ENCODE assay signal across 2 fruit fly cellular contexts in the genomic region with DNA sequence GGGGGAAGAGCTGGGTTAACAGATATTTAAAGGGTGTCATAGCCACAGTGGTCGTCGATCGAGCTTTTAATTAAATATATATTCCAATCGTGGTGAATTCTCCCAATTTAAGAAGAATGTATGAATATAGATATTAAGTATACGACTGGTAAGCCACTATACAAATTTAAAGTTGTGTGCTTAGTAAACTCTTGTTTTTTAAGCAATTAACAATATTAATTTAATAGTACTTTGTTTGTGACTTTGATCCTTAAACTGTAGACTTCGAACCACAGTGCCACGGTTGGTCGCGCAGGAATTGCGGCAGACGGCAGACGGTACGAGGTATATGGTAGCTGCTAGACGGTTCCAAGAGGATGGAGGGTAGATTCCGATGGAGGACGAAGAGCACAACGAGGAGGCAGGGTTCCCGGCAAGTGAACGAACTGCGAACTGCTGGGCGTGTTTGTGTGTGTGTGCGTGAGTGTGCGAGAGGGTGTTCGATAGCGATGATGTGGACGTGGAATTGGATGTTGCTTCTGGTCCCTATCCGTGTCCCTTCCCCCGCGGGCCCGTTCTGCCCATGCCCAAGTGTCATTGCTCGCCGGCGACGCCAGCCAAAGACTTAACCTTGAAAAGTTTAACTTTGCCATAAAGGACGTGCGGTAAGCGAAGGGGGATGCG.
TF ChIP-seq lines count a peak whose summit lies in the region.

No protein-coding gene starts in this region.

TF ChIP-seq in whole organism, prepupa, 60 proteins besides CTCF, POLR2A, EP300 and RAD21 (continued from another document):
- peak; percentile 86 for TF ChIP-seq CG16779 (tag; optimal IDR thresholded peaks at IDR 0.05; lab: Kevin White, UChicago)
- TF ChIP-seq CG31627 (GFP tag; optimal IDR thresholded peaks at IDR 0.05; lab: Kevin White, UChicago) = peak; percentile 66
- no peak for TF ChIP-seq Eip93F (GFP tag; optimal IDR thresholded peaks at IDR 0.05; lab: Kevin White, UChicago)
- TF ChIP-seq CG4318 (GFP tag; optimal IDR thresholded peaks at IDR 0.05; lab: Kevin White, UChicago) = no peak
- TF ChIP-seq salr (GFP tag; optimal IDR thresholded peaks at IDR 0.05; lab: Kevin White, UChicago) = peak; percentile 62 to 82
- peak; percentile 94 for TF ChIP-seq CG9139 (GFP tag; optimal IDR thresholded peaks at IDR 0.05; lab: Kevin White, UChicago)
- peak; percentile 80 for TF ChIP-seq Sox15 (GFP tag; optimal IDR thresholded peaks at IDR 0.05; lab: Kevin White, UChicago)
- peak; percentile 83 for TF ChIP-seq acj6 (GFP tag; optimal IDR thresholded peaks at IDR 0.05; lab: Kevin White, UChicago)
- TF ChIP-seq CG11762 (GFP tag; optimal IDR thresholded peaks at IDR 0.05; lab: Kevin White, UChicago; ENCODE audit: insufficient read depth) = peak; percentile 68
- peak; percentile 79 for TF ChIP-seq pdm3 (GFP tag; optimal IDR thresholded peaks at IDR 0.05; lab: Kevin White, UChicago)
- TF ChIP-seq Ets96B (tag; optimal IDR thresholded peaks at IDR 0.05; lab: Kevin White, UChicago) = peak; percentile 97
- 0 out of 2 replicates have a peak, but pooled peaks have one; percentile 53 for TF ChIP-seq CG15336 (GFP tag; IDR thresholded peaks at IDR 0.05; lab: Robert Waterston, UW)
- TF ChIP-seq esn (GFP tag; optimal IDR thresholded peaks at IDR 0.05; lab: Kevin White, UChicago) = peak; percentile 88
- peak; percentile 83 for TF ChIP-seq Met (GFP tag; optimal IDR thresholded peaks at IDR 0.05; lab: Kevin White, UChicago)
- peak; percentile 88 for TF ChIP-seq topi (GFP tag; optimal IDR thresholded peaks at IDR 0.05; lab: Kevin White, UChicago)
- peak; percentile 23 for TF ChIP-seq fd85E (GFP tag; optimal IDR thresholded peaks at IDR 0.05; lab: Kevin White, UChicago)
- TF ChIP-seq lz (GFP tag; optimal IDR thresholded peaks at IDR 0.05; lab: Kevin White, UChicago) = peak; percentile 80
- peak; percentile 94 for TF ChIP-seq CG1621 (tag; optimal IDR thresholded peaks at IDR 0.05; lab: Kevin White, UChicago)
- peak; percentile 70 for TF ChIP-seq net (GFP tag; optimal IDR thresholded peaks at IDR 0.05; lab: Kevin White, UChicago)
- TF ChIP-seq dac (GFP tag; optimal IDR thresholded peaks at IDR 0.05; lab: Kevin White, UChicago) = no peak
- TF ChIP-seq Blimp-1 (GFP tag; optimal IDR thresholded peaks at IDR 0.05; lab: Kevin White, UChicago) = peak; percentile 59
- TF ChIP-seq CG6276 (GFP tag; optimal IDR thresholded peaks at IDR 0.05; lab: Kevin White, UChicago) = peak; percentile 50
- TF ChIP-seq CG3032 (tag; optimal IDR thresholded peaks at IDR 0.05; lab: Kevin White, UChicago) = peak; percentile 97
- TF ChIP-seq Smox (GFP tag; optimal IDR thresholded peaks at IDR 0.05; lab: Kevin White, UChicago) = peak; percentile 79
- no peak for TF ChIP-seq vri (GFP tag; optimal IDR thresholded peaks at IDR 0.05; lab: Kevin White, UChicago)
- peak; percentile 77 for TF ChIP-seq CG6854 (GFP tag; optimal IDR thresholded peaks at IDR 0.05; lab: Kevin White, UChicago)
- TF ChIP-seq cyc (GFP tag; optimal IDR thresholded peaks at IDR 0.05; lab: Kevin White, UChicago) = peak; percentile 72
- peak; percentile 88 for TF ChIP-seq Sox14 (GFP tag; optimal IDR thresholded peaks at IDR 0.05; lab: Kevin White, UChicago)
- TF ChIP-seq OdsH (GFP tag; optimal IDR thresholded peaks at IDR 0.05; lab: Kevin White, UChicago) = peak; percentile 80
- TF ChIP-seq spab (GFP tag; optimal IDR thresholded peaks at IDR 0.05; lab: Kevin White, UChicago) = peak; percentile 94
- peak; percentile 62 for TF ChIP-seq Ets21C (GFP tag; optimal IDR thresholded peaks at IDR 0.05; lab: Kevin White, UChicago)
- peak; percentile 79 for TF ChIP-seq Sox102F (GFP tag; optimal IDR thresholded peaks at IDR 0.05; lab: Kevin White, UChicago)
- TF ChIP-seq CG10631 (GFP tag; optimal IDR thresholded peaks at IDR 0.05; lab: Kevin White, UChicago) = peak; percentile 85
- peak; percentile 79 for TF ChIP-seq CG8119 (GFP tag; IDR thresholded peaks at IDR 0.05; lab: Robert Waterston, UW)
- TF ChIP-seq Gug (GFP tag; IDR thresholded peaks at IDR 0.05; lab: Robert Waterston, UW) = peak; percentile 24; the same call in 1 of the 2 replicates
- TF ChIP-seq CG11902 (GFP tag; optimal IDR thresholded peaks at IDR 0.05; lab: Kevin White, UChicago) = peak; percentile 70
- TF ChIP-seq fd59A (GFP tag; optimal IDR thresholded peaks at IDR 0.05; lab: Kevin White, UChicago) = peak; percentile 96
- TF ChIP-seq Hr4 (GFP tag; optimal IDR thresholded peaks at IDR 0.05; lab: Kevin White, UChicago) = peak; percentile 67

TF ChIP-seq in whole organism, wandering third instar larva, 38 proteins besides CTCF, POLR2A, EP300 and RAD21 (continued from another document):
- TF ChIP-seq Sp1 (GFP tag; optimal IDR thresholded peaks at IDR 0.05; lab: Kevin White, UChicago) = peak; percentile 92
- TF ChIP-seq N (GFP tag; optimal IDR thresholded peaks at IDR 0.05; lab: Kevin White, UChicago) = no peak
- no peak for TF ChIP-seq tai (GFP tag; optimal IDR thresholded peaks at IDR 0.05; lab: Kevin White, UChicago)
- peak; percentile 52 for TF ChIP-seq CG32264 (GFP tag; optimal IDR thresholded peaks at IDR 0.05; lab: Kevin White, UChicago)
- peak; percentile 80 for TF ChIP-seq ey (GFP tag; optimal IDR thresholded peaks at IDR 0.05; lab: Kevin White, UChicago)
- TF ChIP-seq Hr83 (GFP tag; optimal IDR thresholded peaks at IDR 0.05; lab: Kevin White, UChicago; ENCODE audit: poor library complexity, severe bottlenecking) = peak; percentile 27
- TF ChIP-seq jim (GFP tag; optimal IDR thresholded peaks at IDR 0.05; lab: Kevin White, UChicago) = peak; percentile 43
- no peak for TF ChIP-seq Abd-B (GFP tag; optimal IDR thresholded peaks at IDR 0.05; lab: Kevin White, UChicago)
- TF ChIP-seq sage (GFP tag; optimal IDR thresholded peaks at IDR 0.05; lab: Kevin White, UChicago) = peak; percentile 76
- TF ChIP-seq usp (GFP tag; optimal IDR thresholded peaks at IDR 0.05; lab: Kevin White, UChicago) = no peak
- no peak for TF ChIP-seq Myc (optimal IDR thresholded peaks at IDR 0.05; lab: Kevin White, UChicago)
